Fruit fly (Drosophila melanogaster): ENCODE results near the gene ssp3.

dm6 chr2L:18914829-18915228 lies 28.9 kb downstream of the ssp3 start:
- TF ChIP-seq CG8478 (optimal IDR thresholded peaks at IDR 0.05) (no peak), usp (GFP tag; optimal IDR thresholded peaks at IDR 0.05) (no peak)

Measured in whole organism.